Fruit fly (Drosophila melanogaster): ENCODE measurements around the gene Ipk2.

DNA sequence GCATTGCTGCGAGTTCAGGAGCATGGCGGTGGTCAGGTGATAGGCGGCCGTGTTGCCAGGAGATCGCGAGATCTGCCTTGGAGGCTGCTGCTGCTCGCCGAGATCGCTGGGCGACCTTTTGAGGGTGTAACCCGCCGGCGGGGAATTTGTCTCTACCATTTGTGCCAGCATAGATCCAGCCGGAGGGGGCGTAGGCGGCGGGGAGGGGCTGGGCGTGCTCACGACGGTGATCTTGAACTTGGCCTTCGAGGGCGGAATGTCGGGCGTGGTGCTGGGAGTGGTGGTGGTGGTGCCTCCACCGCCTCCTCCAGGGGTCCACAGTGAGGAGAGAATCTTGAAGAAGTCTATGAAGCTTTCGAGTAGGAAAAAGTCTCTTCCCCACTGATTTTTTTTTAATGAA lies 20.0 kb upstream of the Ipk2 start:
- TF ChIP-seq usp (GFP tag; optimal IDR thresholded peaks at IDR 0.05) = no peak
- no peak for TF ChIP-seq h (GFP tag; optimal IDR thresholded peaks at IDR 0.05)
- peak; percentile 91 for TF ChIP-seq Dfd (GFP tag; optimal IDR thresholded peaks at IDR 0.05)
- TF ChIP-seq fru (GFP tag; optimal IDR thresholded peaks at IDR 0.05) = no peak
- no peak for TF ChIP-seq psq (GFP tag; optimal IDR thresholded peaks at IDR 0.05)
- TF ChIP-seq dsf (GFP tag; optimal IDR thresholded peaks at IDR 0.05; ENCODE audit: borderline replicate concordance) = no peak
- no peak for TF ChIP-seq Hr78 (GFP tag; optimal IDR thresholded peaks at IDR 0.05)
- no peak for TF ChIP-seq lola (GFP tag; optimal IDR thresholded peaks at IDR 0.05)

Data from whole organism, wandering third instar larva.